Fruit fly (Drosophila melanogaster) whole organism, pupa: ENCODE measurements around the gene ebd2.

Experiments
- CG10348 ChIP-seq: fragments of 200-800 bp; sonication (Bioruptor generic); IDR thresholded peaks from 2 replicates; pipeline ENCODE4 v1.3.6; 2022; ENCODE audit warnings: missing biosample characterization, missing genetic modification characterization
- CG12605 ChIP-seq: fragments of 200-800 bp; sonication (Bioruptor generic); IDR thresholded peaks from 2 replicates; pipeline ENCODE4 v1.3.6; 2022; ENCODE audit warnings: missing biosample characterization, missing genetic modification characterization
- CG13204 ChIP-seq: fragments of 200-800 bp; sonication (Bioruptor generic); optimal IDR thresholded peaks from 2 replicates; lab custom pipeline; 2018; ENCODE audit warnings: missing biosample characterization, mild to moderate bottlenecking, missing genetic modification characterization, moderate library complexity
- CG14655 ChIP-seq: fragments of 200-800 bp; sonication (Bioruptor generic); optimal IDR thresholded peaks from 3 replicates; lab custom pipeline; 2017; ENCODE audit warnings: mild to moderate bottlenecking, missing biosample characterization, missing genetic modification reagents, missing genetic modification characterization
- CG15710 ChIP-seq: fragments of 200-800 bp; sonication (Bioruptor generic); optimal IDR thresholded peaks from 2 replicates; lab custom pipeline; 2018; ENCODE audit warnings: missing biosample characterization, mild to moderate bottlenecking, missing genetic modification characterization, moderate library complexity
- CG17806 ChIP-seq: fragments of 200-800 bp; sonication (Bioruptor generic); optimal IDR thresholded peaks from 2 replicates; lab custom pipeline; 2018; ENCODE audit warnings: missing biosample characterization, mild to moderate bottlenecking, missing genetic modification characterization, moderate library complexity
- CG32121 ChIP-seq: fragments of 200-800 bp; sonication (Bioruptor generic); IDR thresholded peaks from 2 replicates; pipeline ENCODE4 v1.3.6; 2022; ENCODE audit warnings: missing biosample characterization, missing genetic modification characterization
- CG34367 ChIP-seq: fragments of 200-800 bp; sonication (Bioruptor generic); optimal IDR thresholded peaks from 2 replicates; lab custom pipeline; 2018; ENCODE audit warnings: missing biosample characterization, mild to moderate bottlenecking, missing genetic modification characterization
- CG4496 ChIP-seq: fragments of 200-800 bp; sonication (Bioruptor generic); IDR thresholded peaks from 3 replicates; pipeline ENCODE4 v1.3.6; 2022; ENCODE audit warnings: missing biosample characterization, missing genetic modification characterization
- CG8159 ChIP-seq: fragments of 200-800 bp; sonication (Bioruptor generic); optimal IDR thresholded peaks from 3 replicates; lab custom pipeline; 2018; ENCODE audit warnings: missing biosample characterization, mild to moderate bottlenecking, missing genetic modification characterization, moderate library complexity
- CG8301 ChIP-seq: fragments of 200-800 bp; sonication (Bioruptor generic); optimal IDR thresholded peaks from 2 replicates; lab custom pipeline; 2018; ENCODE audit warnings: missing biosample characterization, mild to moderate bottlenecking, missing genetic modification characterization
- CG9948 ChIP-seq: fragments of 200-800 bp; sonication (Bioruptor generic); optimal IDR thresholded peaks from 2 replicates; lab custom pipeline; 2018; ENCODE audit warnings: missing biosample characterization, mild to moderate bottlenecking, missing genetic modification characterization, moderate library complexity
- D1 ChIP-seq: fragments of 200-800 bp; sonication (Bioruptor generic); optimal IDR thresholded peaks from 2 replicates; lab custom pipeline; 2018; ENCODE audit warnings: missing biosample characterization, mild to moderate bottlenecking, missing genetic modification characterization, moderate library complexity
- EcR ChIP-seq: fragments of 200-800 bp; sonication (Bioruptor generic); optimal IDR thresholded peaks from 3 replicates; lab custom pipeline; 2019; ENCODE audit warnings: missing biosample characterization, missing genetic modification characterization, mild to moderate bottlenecking, moderate library complexity, missing genetic modification reagents
- Ets98B ChIP-seq: fragments of 200-800 bp; sonication (Bioruptor generic); IDR thresholded peaks from 2 replicates; pipeline ENCODE4 v1.3.6; 2022; ENCODE audit warnings: missing biosample characterization, missing genetic modification characterization
- Pif1A ChIP-seq: fragments of 200-800 bp; sonication (Bioruptor generic); optimal IDR thresholded peaks from 3 replicates; lab custom pipeline; 2016; ENCODE audit warnings: missing biosample characterization, missing genetic modification characterization
- Pif1B ChIP-seq: fragments of 200-800 bp; sonication (Bioruptor generic); optimal IDR thresholded peaks from 3 replicates; lab custom pipeline; 2016; ENCODE audit warnings: missing biosample characterization, missing genetic modification characterization
- Snoo ChIP-seq: fragments of 200-800 bp; sonication (Bioruptor generic); optimal IDR thresholded peaks from 3 replicates; lab custom pipeline; 2017; ENCODE audit warnings: missing biosample characterization, mild to moderate bottlenecking, missing genetic modification characterization, inconsistent platforms
- fd96Ca ChIP-seq: fragments of 200-800 bp; sonication (Bioruptor generic); IDR thresholded peaks from 3 replicates; pipeline ENCODE4 v1.3.6; 2022; ENCODE audit warnings: missing biosample characterization, missing genetic modification characterization
- gl ChIP-seq: fragments of 200-800 bp; sonication (Bioruptor generic); optimal IDR thresholded peaks from 2 replicates; lab custom pipeline; 2018; ENCODE audit warnings: missing biosample characterization, mild to moderate bottlenecking, missing genetic modification characterization
- rn ChIP-seq: fragments of 200-800 bp; sonication (Bioruptor generic); IDR thresholded peaks from 2 replicates; pipeline ENCODE4 v1.3.6; 2022; ENCODE audit warnings: missing biosample characterization, missing genetic modification characterization

Gene ebd2

dm6 chr3L:21348983-21349432 lies at the start of gene ebd2:
TSS of gene ebd2 (minus strand) at chr3L:21349288.
- TF ChIP-seq fd96Ca (GFP tag; lab: Robert Waterston, UW) (peak; percentile 68), CG14655 (GFP tag; lab: Kevin White, UChicago) (no peak), CG4496 (GFP tag; lab: Robert Waterston, UW) (peak; percentile 69), Pif1A (GFP tag; lab: Kevin White, UChicago) (no peak), CG8159 (tag; lab: Kevin White, UChicago) (no peak), CG15710 (no peak), Pif1B (GFP tag; lab: Kevin White, UChicago) (peak; percentile 10), rn (GFP tag; lab: Robert Waterston, UW) (no peak)

dm6 chr3L:21398156-21398555 lies 49.1 kb upstream of the ebd2 start:
- no peak for TF ChIP-seq CG17806 (tag; lab: Kevin White, UChicago)
- TF ChIP-seq Ets98B (GFP tag; lab: Robert Waterston, UW), result no peak
- no peak for TF ChIP-seq CG13204 (GFP tag; lab: Kevin White, UChicago)

DNA sequence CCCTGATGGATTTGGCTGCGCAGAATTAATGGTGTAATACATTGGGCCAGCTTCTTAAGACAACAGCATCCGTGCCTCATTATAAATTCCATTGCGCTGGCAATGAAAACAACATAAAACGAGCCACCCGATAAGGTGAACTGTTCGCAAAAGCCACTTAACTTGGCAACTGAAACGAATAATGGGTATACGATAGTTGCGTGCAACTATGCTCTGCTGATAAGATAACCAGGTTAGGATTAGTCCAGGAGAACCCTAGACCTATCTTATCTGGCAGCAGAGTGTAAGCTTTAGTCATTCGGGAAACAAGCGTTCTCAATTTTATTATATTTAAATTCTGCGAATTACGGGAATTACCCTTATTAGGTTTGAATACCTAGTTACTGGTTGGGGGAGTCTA lies 41.3 kb upstream of the ebd2 start:
- TF ChIP-seq Snoo (tag; lab: Kevin White, UChicago) (no peak), CG12605 (GFP tag; lab: Robert Waterston, UW) (no peak), CG4496 (GFP tag; lab: Robert Waterston, UW) (no peak), CG14655 (GFP tag; lab: Kevin White, UChicago) (no peak), Pif1B (GFP tag; lab: Kevin White, UChicago) (no peak), CG8301 (tag; lab: Kevin White, UChicago) (no peak), CG15710 (no peak), D1 (tag; lab: Kevin White, UChicago) (no peak), Pif1A (GFP tag; lab: Kevin White, UChicago) (no peak), CG32121 (no peak), CG9948 (tag; lab: Kevin White, UChicago) (no peak), Ets98B (GFP tag; lab: Robert Waterston, UW) (no peak), EcR (GFP tag; lab: Kevin White, UChicago) (no peak), rn (GFP tag; lab: Robert Waterston, UW) (no peak), CG34367 (tag; lab: Kevin White, UChicago) (no peak), CG8159 (tag; lab: Kevin White, UChicago) (no peak), gl (tag; lab: Kevin White, UChicago) (no peak), CG10348 (no peak)

DNA sequence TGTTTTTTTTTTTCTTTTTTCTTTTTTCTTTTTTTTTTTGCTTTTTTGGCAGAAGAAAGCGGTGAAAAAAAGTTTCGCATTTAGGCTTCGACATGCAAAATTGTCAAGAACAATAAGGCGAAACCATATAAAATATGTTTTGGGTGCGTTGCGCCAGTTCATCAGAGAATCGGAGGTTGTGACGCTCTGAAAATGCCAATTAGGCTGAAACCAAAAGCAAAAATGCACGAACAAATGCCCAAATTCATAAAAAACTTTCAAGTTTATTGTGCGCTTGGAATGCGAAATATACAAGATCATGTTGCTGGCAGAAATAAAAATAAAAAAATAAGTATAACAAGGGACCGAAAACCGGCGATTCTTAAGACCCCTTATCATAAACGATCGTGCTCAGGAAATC lies 40.7 kb upstream of the ebd2 start:
- TF ChIP-seq Ets98B (GFP tag; lab: Robert Waterston, UW) (no peak), Pif1B (GFP tag; lab: Kevin White, UChicago) (no peak), CG8159 (tag; lab: Kevin White, UChicago) (no peak), Snoo (tag; lab: Kevin White, UChicago) (no peak), D1 (tag; lab: Kevin White, UChicago) (no peak), CG4496 (GFP tag; lab: Robert Waterston, UW) (no peak), CG8301 (tag; lab: Kevin White, UChicago) (no peak), CG17806 (tag; lab: Kevin White, UChicago) (no peak), CG9948 (tag; lab: Kevin White, UChicago) (no peak), CG34367 (tag; lab: Kevin White, UChicago) (no peak), rn (GFP tag; lab: Robert Waterston, UW) (no peak), CG10348 (no peak), CG14655 (GFP tag; lab: Kevin White, UChicago) (no peak), EcR (GFP tag; lab: Kevin White, UChicago) (no peak), CG32121 (no peak), fd96Ca (GFP tag; lab: Robert Waterston, UW) (no peak), Pif1A (GFP tag; lab: Kevin White, UChicago) (no peak), gl (tag; lab: Kevin White, UChicago) (no peak), CG12605 (GFP tag; lab: Robert Waterston, UW) (no peak)
- TF ChIP-seq, all 21 proteins: peak for 0

DNA sequence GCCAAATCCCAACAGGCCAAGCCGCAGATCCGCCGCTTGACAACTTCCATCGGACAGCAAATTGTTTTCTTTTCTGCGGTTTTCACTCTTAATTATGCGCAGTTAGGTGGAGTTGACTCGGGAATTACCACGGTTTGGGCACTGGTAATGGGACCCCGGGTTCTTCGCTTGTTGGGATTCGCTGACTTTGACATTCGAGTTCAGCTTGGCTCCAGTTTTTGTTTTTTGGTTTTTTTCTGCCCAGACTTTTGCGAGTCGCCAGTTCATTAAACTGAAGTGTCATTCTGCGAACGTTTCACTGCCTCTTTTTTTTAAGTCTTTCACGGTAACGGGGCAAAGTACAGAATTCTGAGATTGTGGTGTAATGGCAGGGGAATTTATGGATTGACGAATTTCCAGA lies 39.7 kb upstream of the ebd2 start:
- no peak for TF ChIP-seq CG8159 (tag; lab: Kevin White, UChicago)
- no peak for TF ChIP-seq CG4496 (GFP tag; lab: Robert Waterston, UW)
- no peak for TF ChIP-seq rn (GFP tag; lab: Robert Waterston, UW)
- no peak for TF ChIP-seq CG13204 (GFP tag; lab: Kevin White, UChicago)
- TF ChIP-seq Pif1A (GFP tag; lab: Kevin White, UChicago), result no peak
- TF ChIP-seq gl (tag; lab: Kevin White, UChicago), result no peak
- no peak for TF ChIP-seq fd96Ca (GFP tag; lab: Robert Waterston, UW)

DNA sequence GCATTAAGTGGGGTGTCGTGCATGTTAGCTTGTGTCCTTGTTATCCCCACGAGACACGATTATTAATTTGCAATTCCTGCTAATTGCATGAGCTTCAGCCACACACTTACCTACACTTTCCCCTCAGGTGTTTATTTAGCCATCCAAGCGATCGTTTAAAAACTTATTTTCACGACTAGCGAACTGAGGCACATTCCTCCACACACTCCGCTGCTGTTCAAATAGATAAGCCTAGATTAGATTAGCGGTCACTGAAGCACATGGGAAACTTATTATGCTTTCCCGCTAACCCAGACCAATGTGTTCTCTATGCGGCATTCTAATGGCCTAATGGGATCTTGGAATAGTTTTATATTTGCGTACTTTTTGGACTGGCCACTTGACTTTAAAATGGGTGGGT lies 37.8 kb upstream of the ebd2 start:
- TF ChIP-seq CG15710 (no peak), CG10348 (no peak), Snoo (tag; lab: Kevin White, UChicago) (no peak), CG17806 (tag; lab: Kevin White, UChicago) (no peak), EcR (GFP tag; lab: Kevin White, UChicago) (no peak), Pif1A (GFP tag; lab: Kevin White, UChicago) (no peak), CG12605 (GFP tag; lab: Robert Waterston, UW) (no peak), Pif1B (GFP tag; lab: Kevin White, UChicago) (no peak), CG8159 (tag; lab: Kevin White, UChicago) (no peak), D1 (tag; lab: Kevin White, UChicago) (no peak), CG32121 (no peak), fd96Ca (GFP tag; lab: Robert Waterston, UW) (no peak), CG8301 (tag; lab: Kevin White, UChicago) (no peak)
